Worm (Caenorhabditis elegans) whole organism, L4/young adult: ENCODE results near the gene chpf-2.

Experiments used
- W03F9.2 ChIP-seq: fragments of 150-350 bp; optimal IDR thresholded peaks from 2 replicates; lab custom pipeline; 2014; ENCODE audit warnings: missing biosample characterization, missing genetic modification characterization
- dao-5 ChIP-seq: sonication (generic microtip); optimal IDR thresholded peaks from 2 replicates; lab custom pipeline; 2016; ENCODE audit warnings: missing genotype, missing genetic modification characterization, moderate library complexity, missing compliant biosample characterization
- him-1 ChIP-seq: sonication (generic microtip); optimal IDR thresholded peaks from 2 replicates; lab custom pipeline; 2016; ENCODE audit warnings: missing genotype, missing genetic modification reagents, missing genetic modification characterization, missing compliant biosample characterization

ce11 chrV:3080792-3081191 is 41.6 kb upstream of the chpf-2 start, which contains the start of gene srt-5:
- TF ChIP-seq dao-5 = no peak
- TF ChIP-seq W03F9.2 = no peak
- TF ChIP-seq him-1 (tag; lab: Kevin White, UChicago) = no peak
